Worm (Caenorhabditis elegans) whole organism, late embryonic: ENCODE results near the gene C44H9.6.

Experiments
- C38D4.7 ChIP-seq: fragments of 200-800 bp; sonication (Bioruptor generic); optimal IDR thresholded peaks from 2 replicates; lab custom pipeline; 2018; ENCODE audit warnings: mild to moderate bottlenecking, missing genetic modification characterization, moderate library complexity, missing compliant biosample characterization
- F13H6.1 ChIP-seq: sonication (generic microtip); optimal IDR thresholded peaks from 2 replicates; lab custom pipeline; 2016; ENCODE audit warnings: missing genetic modification characterization, missing compliant biosample characterization
- K09A11.1 ChIP-seq: sonication (generic microtip); optimal IDR thresholded peaks from 2 replicates; lab custom pipeline; 2017; ENCODE audit warnings: antibody characterized with exemption, mild to moderate bottlenecking, missing genetic modification characterization, missing compliant biosample characterization; ENCODE audit not compliant: insufficient read depth
- ceh-34 ChIP-seq: sonication (generic microtip); optimal IDR thresholded peaks from 2 replicates; lab custom pipeline; 2016; ENCODE audit warnings: mild to moderate bottlenecking, missing genetic modification characterization, missing compliant biosample characterization
- ceh-48 ChIP-seq: sonication (generic microtip); optimal IDR thresholded peaks from 2 replicates; lab custom pipeline; 2016; ENCODE audit warnings: missing genetic modification characterization, inconsistent platforms, missing compliant biosample characterization
- ceh-6 ChIP-seq: fragments of 200-800 bp; sonication (Bioruptor generic); optimal IDR thresholded peaks from 2 replicates; lab custom pipeline; 2018; ENCODE audit warnings: mild to moderate bottlenecking, missing genetic modification characterization, missing compliant biosample characterization
- fax-1 ChIP-seq: sonication (generic microtip); optimal IDR thresholded peaks from 2 replicates; lab custom pipeline; 2016; ENCODE audit warnings: missing genotype, missing genetic modification characterization, missing compliant biosample characterization
- hlh-13 ChIP-seq: fragments of 200-800 bp; sonication (Bioruptor generic); optimal IDR thresholded peaks from 2 replicates; lab custom pipeline; 2018; ENCODE audit warnings: mild to moderate bottlenecking, missing genetic modification characterization, missing compliant biosample characterization
- hlh-6 ChIP-seq: sonication (generic microtip); optimal IDR thresholded peaks from 2 replicates; lab custom pipeline; 2016; ENCODE audit warnings: missing genotype, missing genetic modification characterization, missing compliant biosample characterization
- hlh-8 ChIP-seq: sonication (generic microtip); optimal IDR thresholded peaks from 2 replicates; lab custom pipeline; 2016; ENCODE audit warnings: missing genotype, missing genetic modification characterization, missing compliant biosample characterization
- madf-2 ChIP-seq: sonication (generic microtip); optimal IDR thresholded peaks from 2 replicates; lab custom pipeline; 2017; ENCODE audit warnings: missing genetic modification characterization, missing compliant biosample characterization
- nhr-11 ChIP-seq: fragments of 150-350 bp; optimal IDR thresholded peaks from 2 replicates; lab custom pipeline; 2014; ENCODE audit warnings: missing biosample characterization, missing genetic modification characterization
- npax-4 ChIP-seq: sonication (generic microtip); optimal IDR thresholded peaks from 2 replicates; lab custom pipeline; 2016; ENCODE audit warnings: missing genetic modification characterization, missing compliant biosample characterization
- odd-2 ChIP-seq: sonication (generic microtip); optimal IDR thresholded peaks from 2 replicates; lab custom pipeline; 2017; ENCODE audit warnings: antibody characterized with exemption, mild to moderate bottlenecking, missing genetic modification characterization, missing compliant biosample characterization
- pros-1 ChIP-seq: fragments of 150-350 bp; optimal IDR thresholded peaks from 2 replicates; lab custom pipeline; 2014; ENCODE audit warnings: missing biosample characterization, missing genetic modification reagents, missing genetic modification characterization
- rnt-1 ChIP-seq: sonication (generic microtip); optimal IDR thresholded peaks from 2 replicates; lab custom pipeline; 2016; ENCODE audit warnings: missing genetic modification characterization, missing compliant biosample characterization
- sdc-2 ChIP-seq: sonication (generic microtip); optimal IDR thresholded peaks from 2 replicates; lab custom pipeline; 2016; ENCODE audit warnings: missing genotype, missing genetic modification characterization, missing compliant biosample characterization
- sox-4 ChIP-seq: sonication (generic microtip); optimal IDR thresholded peaks from 2 replicates; lab custom pipeline; 2017; ENCODE audit warnings: mild to moderate bottlenecking, missing genetic modification characterization, inconsistent platforms, missing compliant biosample characterization
- unc-55 ChIP-seq: sonication (generic microtip); optimal IDR thresholded peaks from 2 replicates; lab custom pipeline; 2017; ENCODE audit warnings: missing biosample characterization, missing genetic modification reagents, missing genetic modification characterization
- zip-5 ChIP-seq: sonication (generic microtip); optimal IDR thresholded peaks from 2 replicates; lab custom pipeline; 2016; ENCODE audit warnings: missing genetic modification characterization, missing compliant biosample characterization

C44H9.6 gene

ce11 chrV:12792752-12793151, 52.4 kb downstream of the C44H9.6 start, which contains the start of gene ugt-5:
TSS of gene ugt-5 (minus strand) at chrV:12792965.
- TF ChIP-seq F13H6.1 (tag; lab: Kevin White, UChicago) (no peak), nhr-11 (no peak), sdc-2 (no peak), unc-55 (GFP tag; lab: Kevin White, UChicago) (no peak), rnt-1 (tag; lab: Kevin White, UChicago) (no peak), C38D4.7 (GFP tag; lab: Kevin White, UChicago) (no peak), hlh-6 (tag; lab: Kevin White, UChicago) (no peak), fax-1 (tag; lab: Kevin White, UChicago) (no peak), hlh-13 (GFP tag; lab: Kevin White, UChicago) (no peak), madf-2 (no peak), hlh-8 (tag; lab: Kevin White, UChicago) (no peak), odd-2 (tag; lab: Kevin White, UChicago) (no peak), pros-1 (no peak), ceh-48 (tag; lab: Kevin White, UChicago) (no peak), K09A11.1 (tag; lab: Kevin White, UChicago) (no peak), npax-4 (no peak), ceh-6 (GFP tag; lab: Kevin White, UChicago) (no peak), sox-4 (tag; lab: Kevin White, UChicago) (no peak), ceh-34 (no peak), zip-5 (tag; lab: Kevin White, UChicago) (no peak)
